Worm (Caenorhabditis elegans): ENCODE results near the gene lgc-27.

- no peak for TF ChIP-seq hlh-8 (tag; optimal IDR thresholded peaks at IDR 0.05)
- no peak for TF ChIP-seq pqm-1 (tag; optimal IDR thresholded peaks at IDR 0.05)
- TF ChIP-seq fkh-10 (GFP tag; optimal IDR thresholded peaks at IDR 0.05): no peak
- no peak for TF ChIP-seq pax-1 (tag; optimal IDR thresholded peaks at IDR 0.05)
- no peak for TF ChIP-seq odd-2 (tag; optimal IDR thresholded peaks at IDR 0.05)
- TF ChIP-seq Y22D7AL.16 (tag; optimal IDR thresholded peaks at IDR 0.05): no peak
- TF ChIP-seq pag-3 (tag; optimal IDR thresholded peaks at IDR 0.05; ENCODE audit: borderline replicate concordance): no peak
- TF ChIP-seq hlh-15 (tag; optimal IDR thresholded peaks at IDR 0.05): no peak
Observed at ce11 chrII:4671692-4672091, 22.8 kb downstream of the lgc-27 start, which contains the start of gene T05A7.6.
